1 fruit fly cellular context compared by ENCODE assay signal in the genomic region with DNA sequence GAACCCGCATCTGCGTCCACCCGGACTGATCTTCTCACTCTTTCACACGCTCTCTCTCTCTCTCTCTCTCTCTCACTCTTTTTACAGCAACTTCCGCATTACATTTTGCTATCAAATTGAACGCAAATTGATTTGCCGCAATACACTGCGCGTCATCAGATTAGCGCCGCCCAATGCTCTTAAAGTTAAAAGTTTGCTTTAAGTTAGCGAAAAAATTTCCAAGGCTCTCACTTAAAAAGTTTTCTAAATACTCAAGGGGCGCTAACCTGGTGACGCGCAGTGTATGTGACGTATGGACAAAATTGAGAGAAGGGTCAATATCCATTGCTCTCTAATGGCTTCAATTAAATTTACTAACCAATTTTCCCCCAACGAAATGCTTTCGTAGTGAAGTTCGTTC.
A peak's percentile ranks its signal among the peaks of the same experiment; 100 is the strongest.
TF ChIP-seq lines count a peak whose summit lies in the region.

No protein-coding gene starts in this region.

TF ChIP-seq in whole organism, embryonic, 481 proteins besides CTCF, POLR2A, EP300 and RAD21 (continued from another document):
- peak; percentile 82 for TF ChIP-seq CG9609 (GFP tag; optimal IDR thresholded peaks at IDR 0.05; lab: Kevin White, UChicago)
- TF ChIP-seq hb (GFP tag; IDR thresholded peaks at IDR 0.05; lab: Robert Waterston, UW; ENCODE audit: partially characterized antibody): no peak
- peak; percentile 70 for TF ChIP-seq CG18476 (GFP tag; optimal IDR thresholded peaks at IDR 0.05; lab: Kevin White, UChicago)
- TF ChIP-seq CG3726 (GFP tag; IDR thresholded peaks at IDR 0.05; lab: Robert Waterston, UW): peak; percentile 60; the same call in 1 of the 3 replicates
